Worm (Caenorhabditis elegans) whole organism, young adult: ENCODE results near the gene B0454.26.

ENCODE experiments used
- C17E4.6 ChIP-seq: fragments of 200-800 bp; sonication (Bioruptor generic); IDR thresholded peaks from 2 replicates; pipeline ENCODE4 v1.3.6; 2022; ENCODE audit warnings: missing genetic modification reagents, missing genetic modification characterization, missing compliant biosample characterization
- T26A5.8 ChIP-seq: sonication (generic microtip); optimal IDR thresholded peaks from 2 replicates; lab custom pipeline; 2016; ENCODE audit warnings: missing genetic modification characterization, missing compliant biosample characterization
- ama-1 ChIP-seq, 3 experiments: fragments of 150-350 bp in 1 of 3; sonication (generic microtip) in 2 of 3; optimal IDR thresholded peaks; 2 replicates each; lab custom pipeline; 2014 to 2018; ENCODE audit warnings: missing biosample characterization in 2 of 3, missing genetic modification characterization in 2 of 3, missing genetic modification reagents in 2 of 3
- ceh-79 ChIP-seq: sonication (generic microtip); optimal IDR thresholded peaks from 2 replicates; lab custom pipeline; 2017; ENCODE audit warnings: mild to moderate bottlenecking, missing genetic modification characterization, missing compliant biosample characterization
- fkh-3 ChIP-seq: sonication (generic microtip); optimal IDR thresholded peaks from 2 replicates; lab custom pipeline; 2016; ENCODE audit warnings: mild to moderate bottlenecking, missing genetic modification characterization, missing compliant biosample characterization
- him-1 ChIP-seq: sonication (generic microtip); optimal IDR thresholded peaks from 2 replicates; lab custom pipeline; 2016; ENCODE audit warnings: missing genotype, missing genetic modification reagents, missing genetic modification characterization, missing compliant biosample characterization
- hrde-1 ChIP-seq: sonication (generic microtip); optimal IDR thresholded peaks from 2 replicates; lab custom pipeline; 2016; ENCODE audit warnings: missing genetic modification characterization, mild to moderate bottlenecking, missing compliant biosample characterization, moderate library complexity, missing genotype, missing genetic modification reagents, borderline replicate concordance
- lsy-27 ChIP-seq: sonication (generic microtip); optimal IDR thresholded peaks from 2 replicates; lab custom pipeline; 2017; ENCODE audit warnings: missing genetic modification characterization, mild to moderate bottlenecking, missing compliant biosample characterization, antibody characterized with exemption, missing genotype, borderline replicate concordance; ENCODE audit not compliant: insufficient read depth
- mes-4 ChIP-seq: sonication (generic microtip); optimal IDR thresholded peaks from 2 replicates; lab custom pipeline; 2016; ENCODE audit warnings: missing genotype, missing genetic modification characterization, missing compliant biosample characterization
- mxl-1 ChIP-seq: sonication (generic microtip); optimal IDR thresholded peaks from 2 replicates; lab custom pipeline; 2016; ENCODE audit warnings: missing genetic modification characterization, missing compliant biosample characterization
- pha-4 ChIP-seq: fragments of 150-350 bp; sonication (generic microtip); optimal IDR thresholded peaks from 2 replicates; lab custom pipeline; 2014; ENCODE audit warnings: missing biosample characterization, missing genetic modification reagents, missing genetic modification characterization
- rpc-1 ChIP-seq, 2 experiments: fragments of 150-350 bp in 1 of 2; sonication (generic microtip) in 1 of 2; optimal IDR thresholded peaks; 2 replicates each; lab custom pipeline; 2014 to 2018; ENCODE audit warnings: missing biosample characterization in 1 of 2, missing genetic modification characterization in 1 of 2, missing genetic modification reagents in 1 of 2, missing genotype in 1 of 2
- unc-62 ChIP-seq: fragments of 150-350 bp; optimal IDR thresholded peaks from 2 replicates; lab custom pipeline; 2014; ENCODE audit warnings: missing biosample characterization, missing genetic modification reagents, missing genetic modification characterization

ce11 chrII:3024655-3025054, 13.7 kb downstream of the B0454.26 start:
- TF ChIP-seq him-1 (no peak), mxl-1 (tag; lab: Kevin White, UChicago) (no peak), C17E4.6 (GFP tag; lab: Robert Waterston, UW) (no peak), T26A5.8 (tag; lab: Kevin White, UChicago) (no peak), ceh-79 (tag; lab: Kevin White, UChicago) (no peak), mes-4 (tag; lab: Kevin White, UChicago) (no peak), pha-4 (tag; lab: Kevin White, UChicago) (no peak), ama-1 (optimal IDR thresholded peaks at IDR 0.05; lab: Kevin White, UChicago) (no peak), ama-1 (GFP tag; optimal IDR thresholded peaks at IDR 0.05; lab: Kevin White, UChicago) (no peak), lsy-27 (no peak), rpc-1 (optimal IDR thresholded peaks at IDR 0.05; lab: Kevin White, UChicago) (no peak), rpc-1 (tag; optimal IDR thresholded peaks at IDR 0.05; lab: Kevin White, UChicago) (no peak), hrde-1 (tag; lab: Kevin White, UChicago) (no peak), fkh-3 (tag; lab: Kevin White, UChicago) (no peak), unc-62 (no peak)
